Worm (Caenorhabditis elegans) whole organism, L2 larva: Measurements from ENCODE around the gene drd-10.

Source experiments
- C34F6.9 ChIP-seq: fragments of 150-350 bp; optimal IDR thresholded peaks from 2 replicates; lab custom pipeline; 2014; ENCODE audit warnings: missing biosample characterization, missing genetic modification characterization
- R02D3.7 ChIP-seq: fragments of 150-350 bp; optimal IDR thresholded peaks from 2 replicates; lab custom pipeline; 2014; ENCODE audit warnings: missing biosample characterization, missing genetic modification characterization
- Y55F3AM.14 ChIP-seq: fragments of 200-800 bp; sonication (Bioruptor generic); optimal IDR thresholded peaks from 2 replicates; lab custom pipeline; 2018; ENCODE audit warnings: mild to moderate bottlenecking, missing genetic modification characterization, missing compliant biosample characterization
- ZK546.5 ChIP-seq: sonication (generic microtip); optimal IDR thresholded peaks from 2 replicates; lab custom pipeline; 2017; ENCODE audit warnings: missing biosample characterization, missing genetic modification characterization
- alr-1 ChIP-seq: fragments of 150-350 bp; optimal IDR thresholded peaks from 2 replicates; lab custom pipeline; 2014; ENCODE audit warnings: missing biosample characterization, missing genetic modification characterization
- aly-2 ChIP-seq: fragments of 150-350 bp; optimal IDR thresholded peaks from 2 replicates; lab custom pipeline; 2014; ENCODE audit warnings: missing biosample characterization, missing genetic modification characterization
- ama-1 ChIP-seq: fragments of 150-350 bp; optimal IDR thresholded peaks from 2 replicates; lab custom pipeline; 2018; ENCODE audit warnings: inconsistent platforms
- ceh-16 ChIP-seq: fragments of 150-350 bp; optimal IDR thresholded peaks from 2 replicates; lab custom pipeline; 2014; ENCODE audit warnings: missing biosample characterization, missing genetic modification characterization
- ceh-82 ChIP-seq: fragments of 150-350 bp; optimal IDR thresholded peaks from 2 replicates; lab custom pipeline; 2014; ENCODE audit warnings: missing biosample characterization, missing genetic modification characterization
- dmd-4 ChIP-seq: sonication (generic microtip); optimal IDR thresholded peaks from 2 replicates; lab custom pipeline; 2017; ENCODE audit warnings: missing biosample characterization, missing genetic modification characterization
- egl-27 ChIP-seq: sonication (generic microtip); optimal IDR thresholded peaks from 3 replicates; lab custom pipeline; 2017; ENCODE audit warnings: missing biosample characterization, missing genetic modification reagents, missing genetic modification characterization
- elt-1 ChIP-seq: fragments of 150-350 bp; optimal IDR thresholded peaks from 2 replicates; lab custom pipeline; 2014; ENCODE audit warnings: missing biosample characterization, missing genetic modification characterization
- elt-3 ChIP-seq: sonication (generic microtip); optimal IDR thresholded peaks from 2 replicates; lab custom pipeline; 2017; ENCODE audit warnings: missing biosample characterization, missing genetic modification characterization
- fos-1 ChIP-seq: fragments of 150-350 bp; optimal IDR thresholded peaks from 2 replicates; lab custom pipeline; 2014; ENCODE audit warnings: missing biosample characterization, missing genetic modification characterization
- gmeb-1 ChIP-seq: fragments of 150-350 bp; optimal IDR thresholded peaks from 2 replicates; lab custom pipeline; 2014; ENCODE audit warnings: missing biosample characterization, missing genetic modification characterization
- lin-11 ChIP-seq: fragments of 150-350 bp; sonication (generic microtip); optimal IDR thresholded peaks from 2 replicates; lab custom pipeline; 2014; ENCODE audit warnings: missing biosample characterization, missing genetic modification characterization, inconsistent platforms, mixed read lengths
- lin-13 ChIP-seq: fragments of 150-350 bp; optimal IDR thresholded peaks from 2 replicates; lab custom pipeline; 2014; ENCODE audit warnings: missing biosample characterization, missing genetic modification reagents, missing genetic modification characterization
- lin-39 ChIP-seq: fragments of 150-350 bp; optimal IDR thresholded peaks from 2 replicates; lab custom pipeline; 2014; ENCODE audit warnings: missing biosample characterization, missing genetic modification reagents, missing genetic modification characterization
- lsy-2 ChIP-seq, 2 experiments: fragments of 150-350 bp in 1 of 2; sonication (generic microtip) in 1 of 2; optimal IDR thresholded peaks; 2 replicates each; lab custom pipeline; 2014 to 2017; ENCODE audit warnings: missing biosample characterization in 2 of 2, missing genetic modification characterization in 2 of 2
- mbf-1 ChIP-seq: sonication (generic microtip); optimal IDR thresholded peaks from 2 replicates; lab custom pipeline; 2017; ENCODE audit warnings: missing biosample characterization, missing genetic modification characterization
- mdl-1 ChIP-seq, 2 experiments: fragments of 150-350 bp in 1 of 2; sonication (generic microtip) in 1 of 2; optimal IDR thresholded peaks; 2 replicates each; lab custom pipeline; 2017; ENCODE audit warnings: missing biosample characterization in 2 of 2, missing genetic modification characterization in 2 of 2
- nhr-10 ChIP-seq: sonication (generic microtip); optimal IDR thresholded peaks from 2 replicates; lab custom pipeline; 2017; ENCODE audit warnings: missing biosample characterization, missing genetic modification characterization
- nhr-12 ChIP-seq: fragments of 150-350 bp; optimal IDR thresholded peaks from 2 replicates; lab custom pipeline; 2014; ENCODE audit warnings: missing biosample characterization, missing genetic modification characterization
- nhr-21 ChIP-seq: fragments of 150-350 bp; optimal IDR thresholded peaks from 2 replicates; lab custom pipeline; 2014; ENCODE audit warnings: missing biosample characterization, missing genetic modification characterization
- nhr-23 ChIP-seq: fragments of 150-350 bp; optimal IDR thresholded peaks from 2 replicates; lab custom pipeline; 2014; ENCODE audit warnings: missing biosample characterization, missing genetic modification reagents, missing genetic modification characterization
- nhr-237 ChIP-seq: fragments of 150-350 bp; optimal IDR thresholded peaks from 2 replicates; lab custom pipeline; 2014; ENCODE audit warnings: missing biosample characterization, missing genetic modification characterization
- nhr-77 ChIP-seq: fragments of 150-350 bp; optimal IDR thresholded peaks from 2 replicates; lab custom pipeline; 2014; ENCODE audit warnings: missing biosample characterization, missing genetic modification characterization
- peb-1 ChIP-seq: fragments of 150-350 bp; optimal IDR thresholded peaks from 2 replicates; lab custom pipeline; 2014; ENCODE audit warnings: missing biosample characterization, missing genetic modification characterization
- sem-4 ChIP-seq: fragments of 150-350 bp; optimal IDR thresholded peaks from 2 replicates; lab custom pipeline; 2014; ENCODE audit warnings: missing biosample characterization, missing genetic modification reagents, missing genetic modification characterization
- skn-1 ChIP-seq: sonication (generic microtip); optimal IDR thresholded peaks from 2 replicates; lab custom pipeline; 2017; ENCODE audit warnings: missing biosample characterization, missing genetic modification characterization
- sma-9 ChIP-seq, 2 experiments: fragments of 150-350 bp in 1 of 2; sonication (generic microtip) in 1 of 2; optimal IDR thresholded peaks; 2 replicates each; lab custom pipeline; 2014 to 2016; ENCODE audit warnings: missing genetic modification characterization in 2 of 2, mild to moderate bottlenecking in 1 of 2, missing biosample characterization in 1 of 2, missing compliant biosample characterization in 1 of 2, missing genetic modification reagents in 1 of 2, moderate library complexity in 1 of 2
- snpc-4 ChIP-seq: fragments of 150-350 bp; optimal IDR thresholded peaks from 2 replicates; lab custom pipeline; 2014; ENCODE audit warnings: missing biosample characterization, missing genetic modification characterization
- unc-39 ChIP-seq: fragments of 150-350 bp; optimal IDR thresholded peaks from 2 replicates; lab custom pipeline; 2014; ENCODE audit warnings: missing biosample characterization, missing genetic modification characterization
- unc-55 ChIP-seq: fragments of 150-350 bp; sonication (generic microtip); optimal IDR thresholded peaks from 3 replicates; lab custom pipeline; 2014; ENCODE audit warnings: missing biosample characterization, missing genetic modification reagents, missing genetic modification characterization
- unc-62 ChIP-seq: fragments of 150-350 bp; optimal IDR thresholded peaks from 2 replicates; lab custom pipeline; 2014; ENCODE audit warnings: missing biosample characterization, missing genetic modification reagents, missing genetic modification characterization
- ztf-1 ChIP-seq: fragments of 200-800 bp; sonication (Bioruptor generic); conservative IDR thresholded peaks from 2 replicates; pipeline ENCODE4 v1.3.6; 2022; ENCODE audit warnings: missing genetic modification characterization, missing compliant biosample characterization
- ztf-11 ChIP-seq: sonication (generic microtip); optimal IDR thresholded peaks from 2 replicates; lab custom pipeline; 2017; ENCODE audit warnings: missing biosample characterization, missing genetic modification characterization
- ztf-4 ChIP-seq: fragments of 150-350 bp; optimal IDR thresholded peaks from 2 replicates; lab custom pipeline; 2014; ENCODE audit warnings: missing biosample characterization, missing genetic modification characterization

The drd-10 gene

ce11 chrV:7007307-7007706 is at the start of gene drd-10:
TSS of gene drd-10 (plus strand) at chrV:7007607.
- TF ChIP-seq fos-1: no peak

- no peak for TF ChIP-seq gmeb-1
- no peak for TF ChIP-seq R02D3.7 (tag; lab: Kevin White, UChicago)
- TF ChIP-seq unc-55 (GFP tag; lab: Kevin White, UChicago): no peak
- TF ChIP-seq snpc-4 (tag; lab: Kevin White, UChicago): no peak
- peak; percentile 30 for TF ChIP-seq peb-1 (tag; lab: Kevin White, UChicago)
- no peak for TF ChIP-seq dmd-4 (tag; lab: Kevin White, UChicago)
- no peak for TF ChIP-seq nhr-23 (tag; lab: Kevin White, UChicago)
- TF ChIP-seq ZK546.5: no peak
- no peak for TF ChIP-seq lin-13 (GFP tag; lab: Kevin White, UChicago)
- TF ChIP-seq Y55F3AM.14: no peak
- no peak for TF ChIP-seq mbf-1 (tag; lab: Kevin White, UChicago)
- no peak for TF ChIP-seq aly-2 (tag; lab: Kevin White, UChicago)
- TF ChIP-seq elt-1: no peak
- TF ChIP-seq nhr-12: no peak
- no peak for TF ChIP-seq unc-39
- peak; percentile 10 for TF ChIP-seq fos-1
- no peak for TF ChIP-seq unc-62
- no peak for TF ChIP-seq elt-3 (tag; lab: Kevin White, UChicago)
- no peak for TF ChIP-seq alr-1
- no peak for TF ChIP-seq C34F6.9
- TF ChIP-seq ceh-82: no peak
- no peak for TF ChIP-seq sem-4 (tag; lab: Kevin White, UChicago)
- TF ChIP-seq nhr-21: peak; percentile 24
- no peak for TF ChIP-seq skn-1 (tag; lab: Kevin White, UChicago)
- TF ChIP-seq ama-1 (lab: Kevin White, UChicago): no peak
- TF ChIP-seq, all 48 proteins: peak for 3
These were observed 37.4 kb upstream of the drd-10 start, which contains the start of gene ptr-15 for ce11 chrV:6969950-6970532. TSS of gene ptr-15 (minus strand) at chrV:6970000.

ce11 chrV:6971567-6971966 is 35.8 kb upstream of the drd-10 start, which contains the start of gene srx-59:
TSS of gene srx-59 (plus strand) at chrV:6971867.
- TF ChIP-seq ztf-4: no peak
- TF ChIP-seq mdl-1 (tag; optimal IDR thresholded peaks at IDR 0.05; lab: Kevin White, UChicago): no peak
- TF ChIP-seq ceh-16 (tag; lab: Kevin White, UChicago): no peak
- TF ChIP-seq gmeb-1: no peak
- TF ChIP-seq sem-4 (tag; lab: Kevin White, UChicago): no peak
- no peak for TF ChIP-seq sma-9 (GFP tag; optimal IDR thresholded peaks at IDR 0.05; lab: Kevin White, UChicago)
- no peak for TF ChIP-seq sma-9 (tag; optimal IDR thresholded peaks at IDR 0.05; lab: Kevin White, UChicago)
- no peak for TF ChIP-seq R02D3.7 (tag; lab: Kevin White, UChicago)
- TF ChIP-seq lsy-2 (tag; optimal IDR thresholded peaks at IDR 0.05; lab: Kevin White, UChicago): no peak

- TF ChIP-seq nhr-12 (no peak), elt-1 (no peak), unc-39 (no peak), ZK546.5 (no peak), aly-2 (tag; lab: Kevin White, UChicago) (no peak), nhr-77 (tag; lab: Kevin White, UChicago) (no peak), nhr-237 (tag; lab: Kevin White, UChicago) (no peak), lin-39 (tag; lab: Kevin White, UChicago) (no peak), dmd-4 (tag; lab: Kevin White, UChicago) (no peak), unc-55 (GFP tag; lab: Kevin White, UChicago) (no peak), ztf-11 (tag; lab: Kevin White, UChicago) (no peak), lin-11 (tag; lab: Kevin White, UChicago) (no peak), ama-1 (lab: Kevin White, UChicago) (no peak), egl-27 (no peak), nhr-10 (tag; lab: Kevin White, UChicago) (no peak), ztf-4 (no peak), fos-1 (no peak), ztf-1 (GFP tag; lab: Robert Waterston, UW) (no peak)
These were observed 31.4 kb upstream of the drd-10 start, which contains the start of gene srx-16 for ce11 chrV:6976047-6976446. TSS of gene srx-16 (plus strand) at chrV:6976347.
